Worm (Caenorhabditis elegans) whole organism, L4 larva: Measurements from ENCODE around the gene grl-25.

ENCODE experiments used
- daf-8 ChIP-seq: fragments of 200-800 bp; sonication (Bioruptor generic); IDR thresholded peaks from 2 replicates; pipeline ENCODE4 v1.3.6; 2022; ENCODE audit warnings: missing genetic modification characterization, missing compliant biosample characterization
- mxl-2 ChIP-seq: fragments of 200-800 bp; sonication (Bioruptor generic); conservative IDR thresholded peaks from 2 replicates; pipeline ENCODE4 v1.3.6; 2022; ENCODE audit warnings: missing genetic modification reagents, missing genetic modification characterization, missing compliant biosample characterization
- unc-62 ChIP-seq, 3 experiments: fragments of 150-350 bp in 1 of 3; sonication (generic microtip); optimal IDR thresholded peaks in 2 of 3; peaks in 1 of 3; 1 replicate in 1 of 3; 2 replicates in 2 of 3; lab custom pipeline; 2014 to 2017; ENCODE audit warnings: missing biosample characterization in 3 of 3, missing genetic modification characterization in 3 of 3, missing genetic modification reagents in 3 of 3, missing genotype in 1 of 3
- zag-1 ChIP-seq: fragments of 150-350 bp; optimal IDR thresholded peaks from 2 replicates; lab custom pipeline; 2014; ENCODE audit warnings: missing biosample characterization, missing genetic modification characterization

DNA sequence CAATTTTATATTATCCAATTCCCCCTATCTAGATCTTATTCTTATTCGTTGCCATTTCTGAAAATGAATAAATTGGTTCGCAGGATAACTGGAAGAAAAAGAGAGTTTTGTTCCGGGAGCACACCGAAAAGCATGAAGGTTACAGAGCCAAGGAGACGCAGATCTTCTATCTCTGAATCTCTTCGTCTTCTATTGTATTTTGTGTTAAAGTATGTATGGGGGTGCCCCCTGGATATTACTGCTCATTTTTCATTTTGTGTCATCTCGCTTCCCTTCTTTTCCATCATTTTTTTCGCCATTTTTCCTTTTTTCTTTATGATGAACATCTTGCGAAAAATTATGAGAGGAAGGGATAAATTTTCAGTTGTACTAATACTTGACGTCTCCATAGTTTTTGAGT lies 28.4 kb upstream of the grl-25 start:
- TF ChIP-seq unc-62 (GFP tag; optimal IDR thresholded peaks at IDR 0.05 in 1 of 2; lab: Kevin White, UChicago), result peak in 1 of 2 experiments; percentile 72
- no peak for TF ChIP-seq unc-62 (tag; optimal IDR thresholded peaks at IDR 0.05; lab: Kevin White, UChicago)
- TF ChIP-seq mxl-2, result no peak
- no peak for TF ChIP-seq zag-1 (tag; lab: Kevin White, UChicago)
- TF ChIP-seq daf-8 (GFP tag; lab: Robert Waterston, UW), result no peak
